Worm (Caenorhabditis elegans) whole organism, early embryonic: ENCODE data around the gene best-15.

Source experiments
- flt-1 ChIP-seq: fragments of 200-800 bp; sonication (Bioruptor generic); IDR thresholded peaks from 2 replicates; pipeline ENCODE4 v1.3.6; 2022; ENCODE audit warnings: missing genetic modification characterization, missing compliant biosample characterization
- scrt-1 ChIP-seq: fragments of 200-800 bp; sonication (Bioruptor generic); IDR thresholded peaks from 2 replicates; pipeline ENCODE4 v1.3.6; 2022; ENCODE audit warnings: missing genetic modification characterization, missing compliant biosample characterization
- tra-4 ChIP-seq: sonication (generic microtip); optimal IDR thresholded peaks from 2 replicates; lab custom pipeline; 2017; ENCODE audit warnings: missing genetic modification characterization, missing compliant biosample characterization

best-15 gene

ce11 chrIV:10780583-10780982 is 51.5 kb downstream of the best-15 start, which contains the start of gene swt-3:
Gene swt-3 (minus strand): TSS chrIV:10780683.
- TF ChIP-seq scrt-1 (GFP tag; lab: Robert Waterston, UW) (no peak), flt-1 (GFP tag; lab: Robert Waterston, UW) (no peak), tra-4 (tag; lab: Kevin White, UChicago) (no peak)
